Fruit fly (Drosophila melanogaster) ovary, adult (tissue): ENCODE results near the gene CG7024.
A peak's percentile ranks its signal among the peaks of the same experiment; 100 is the strongest.

Source experiments
- CG17801 ChIP-seq: fragments of 200-800 bp; optimal IDR thresholded peaks from 2 replicates; lab custom pipeline; 2019; ENCODE audit warnings: missing biosample characterization, mild to moderate bottlenecking, missing genetic modification characterization, moderate library complexity; ENCODE audit not compliant: partially characterized antibody

The CG7024 gene

DNA sequence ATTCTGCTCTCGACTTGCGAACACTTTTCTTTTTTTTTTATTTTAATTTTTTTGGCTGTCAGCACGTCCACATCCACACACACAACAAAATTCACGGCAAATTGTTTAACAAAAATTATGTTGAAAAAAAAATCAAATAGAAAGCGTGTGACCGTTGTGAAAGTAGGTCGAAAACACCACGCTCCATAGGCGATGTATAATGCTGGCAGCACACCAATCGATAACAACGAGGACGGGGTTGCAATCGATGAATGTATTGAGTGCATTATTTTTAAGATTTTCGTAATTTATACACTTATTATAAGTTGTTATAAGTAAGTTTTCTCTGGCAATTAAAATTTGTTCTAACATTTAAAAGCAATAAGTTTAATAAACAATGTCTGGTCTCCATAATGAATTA, 18.4 kb upstream of the CG7024 start, which contains the start of gene Pp2C1:
TSS of gene Pp2C1 (minus strand) at position 181 of the 400 bp plus-strand sequence.
- TF ChIP-seq CG17801 (GFP tag; lab: Kevin White, UChicago) = no peak

DNA sequence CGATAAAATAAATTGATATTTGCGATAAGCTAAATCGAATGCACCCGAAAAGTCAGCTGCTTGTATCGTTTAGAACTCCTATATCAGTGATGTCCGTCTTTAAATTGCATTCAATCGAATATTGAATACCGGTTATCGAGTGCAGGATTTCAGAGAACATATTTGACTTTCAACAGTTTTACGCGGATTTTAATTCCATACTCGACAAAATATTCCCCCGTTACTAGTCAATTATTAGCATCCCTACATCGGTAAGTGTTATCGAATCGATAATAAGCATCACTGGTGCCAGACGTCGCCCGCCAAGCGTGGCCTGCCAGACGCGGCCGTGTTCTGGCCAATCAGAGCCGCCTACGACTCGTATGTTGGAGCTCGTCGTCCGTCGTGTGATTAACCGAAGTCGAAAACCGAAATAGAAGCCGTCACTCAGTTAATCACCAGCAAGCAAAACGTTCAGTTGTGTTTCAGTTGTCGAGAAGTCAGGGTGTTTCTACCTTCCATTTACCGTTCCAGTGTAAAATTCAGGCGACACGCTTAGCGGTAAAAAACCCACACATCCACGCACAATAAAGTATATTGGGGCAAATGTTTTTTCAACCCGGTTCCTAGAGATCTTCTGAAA, 17.2 kb upstream of the CG7024 start, which contains the start of gene ctp:
TSS of gene ctp (plus strand) at position 23 of the 622 bp plus-strand sequence.
- TF ChIP-seq CG17801 (GFP tag; lab: Kevin White, UChicago) = peak; percentile 81

DNA sequence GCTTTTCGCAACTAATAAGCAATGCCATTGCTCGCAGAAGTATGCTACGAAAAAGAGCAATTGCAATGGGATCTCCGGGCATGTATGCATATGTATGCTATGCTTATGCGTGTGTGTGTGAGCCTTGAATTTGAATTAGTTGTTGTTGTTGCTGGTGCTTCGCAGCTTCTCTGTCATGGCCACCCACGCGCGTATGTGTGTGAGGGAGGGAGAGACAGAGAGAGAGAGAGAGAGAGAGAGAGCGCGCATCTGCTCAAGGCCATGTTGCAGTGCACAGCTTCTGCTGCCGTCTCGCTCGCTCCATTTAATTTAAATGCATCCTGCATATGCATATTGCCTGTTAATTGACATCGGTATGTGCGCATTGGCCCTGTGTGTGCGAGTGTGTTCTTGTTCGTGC, 14.3 kb upstream of the CG7024 start:
- TF ChIP-seq CG17801 (GFP tag; lab: Kevin White, UChicago) = no peak

DNA sequence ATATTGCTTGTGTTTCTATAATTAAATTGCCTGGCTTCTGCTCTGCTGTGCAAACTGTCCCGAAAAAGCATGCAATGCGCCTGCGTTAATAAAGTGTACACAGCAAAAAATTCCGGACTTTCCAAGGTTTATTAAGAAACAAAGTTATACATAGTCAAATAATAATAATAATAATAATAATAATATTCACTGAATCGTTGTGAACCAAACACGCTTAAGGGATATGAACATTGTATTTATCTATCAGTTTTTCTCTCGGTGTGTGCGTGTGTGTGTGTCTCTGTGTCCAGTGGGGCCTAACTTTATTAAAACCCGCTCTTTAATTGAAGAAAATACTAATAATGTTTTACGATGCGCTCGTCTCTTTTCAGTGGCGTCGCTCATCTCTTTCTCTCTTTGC, 13.9 kb upstream of the CG7024 start:
- no peak for TF ChIP-seq CG17801 (GFP tag; lab: Kevin White, UChicago)

DNA sequence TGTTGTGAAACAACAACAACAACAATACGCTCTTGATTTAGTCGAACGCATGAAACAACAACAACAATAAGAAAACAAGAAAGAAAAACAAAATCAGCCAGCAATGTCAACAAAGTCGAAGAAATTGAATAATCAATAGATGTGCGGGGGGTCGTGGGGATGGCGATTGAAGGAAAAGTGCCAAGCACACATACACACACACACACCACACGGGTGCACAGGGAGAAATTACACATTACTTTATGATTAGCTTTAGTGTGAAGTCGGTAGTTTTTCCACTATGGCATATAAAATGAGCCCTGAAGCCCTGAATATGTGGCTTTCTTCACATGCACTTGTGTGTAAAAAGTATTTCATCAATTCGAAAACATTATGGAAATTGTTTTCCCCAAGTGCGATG, 12.1 kb upstream of the CG7024 start:
- no peak for TF ChIP-seq CG17801 (GFP tag; lab: Kevin White, UChicago)

DNA sequence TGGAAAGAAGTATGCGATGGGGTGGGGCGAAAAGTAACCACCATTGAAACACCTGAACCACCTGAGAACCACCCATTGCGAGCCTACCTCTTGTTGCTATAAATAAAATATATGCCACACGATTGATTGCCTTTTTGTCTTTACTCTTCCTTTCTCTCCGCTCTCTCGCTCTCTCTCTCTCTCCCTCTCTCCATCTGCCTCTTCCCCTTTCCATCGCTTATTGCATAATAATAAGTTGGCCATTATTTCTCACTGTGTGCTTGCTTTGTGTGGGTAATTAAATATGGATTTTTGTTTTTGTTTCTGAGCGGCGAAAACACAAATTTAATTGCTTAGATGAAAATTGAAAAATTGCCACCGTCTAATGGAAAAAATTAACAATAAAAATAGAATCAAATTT, 11.0 kb upstream of the CG7024 start:
- no peak for TF ChIP-seq CG17801 (GFP tag; lab: Kevin White, UChicago)

DNA sequence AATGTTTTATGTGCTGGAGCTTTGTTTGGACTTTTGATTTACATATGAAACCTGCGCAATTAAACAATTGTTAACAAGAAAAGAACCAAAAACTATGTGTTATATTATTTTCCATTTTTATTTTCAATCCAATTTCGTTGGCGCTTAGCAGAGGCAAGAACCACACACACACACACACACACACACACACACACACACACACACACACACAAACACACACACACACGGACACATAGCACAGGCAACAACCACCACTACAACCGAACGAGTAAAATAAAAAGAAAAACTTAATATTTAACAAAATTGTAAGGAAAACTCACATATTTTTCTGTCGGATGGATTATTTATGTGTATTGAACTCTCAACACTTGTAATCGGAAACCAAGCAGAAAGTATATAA, 5.7 kb upstream of the CG7024 start:
- TF ChIP-seq CG17801 (GFP tag; lab: Kevin White, UChicago) = no peak

DNA sequence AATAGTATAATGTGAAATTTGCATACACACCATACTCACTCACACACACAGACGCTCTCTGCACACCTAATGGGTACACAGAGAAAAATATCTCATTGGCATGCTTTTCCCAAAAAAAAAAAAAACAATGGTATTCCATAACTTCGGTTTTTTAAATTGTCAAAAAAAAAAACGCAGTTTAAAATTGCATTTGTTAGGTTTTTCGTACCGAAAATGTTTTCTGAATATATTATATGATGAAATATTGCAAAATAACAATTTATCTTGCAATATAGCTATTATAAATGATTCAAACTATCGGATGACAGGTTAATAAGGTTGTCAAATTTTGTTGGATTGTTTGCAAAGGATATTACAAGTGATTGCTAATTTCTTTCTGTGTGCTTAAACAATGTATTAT, 5.3 kb upstream of the CG7024 start:
- no peak for TF ChIP-seq CG17801 (GFP tag; lab: Kevin White, UChicago)

DNA sequence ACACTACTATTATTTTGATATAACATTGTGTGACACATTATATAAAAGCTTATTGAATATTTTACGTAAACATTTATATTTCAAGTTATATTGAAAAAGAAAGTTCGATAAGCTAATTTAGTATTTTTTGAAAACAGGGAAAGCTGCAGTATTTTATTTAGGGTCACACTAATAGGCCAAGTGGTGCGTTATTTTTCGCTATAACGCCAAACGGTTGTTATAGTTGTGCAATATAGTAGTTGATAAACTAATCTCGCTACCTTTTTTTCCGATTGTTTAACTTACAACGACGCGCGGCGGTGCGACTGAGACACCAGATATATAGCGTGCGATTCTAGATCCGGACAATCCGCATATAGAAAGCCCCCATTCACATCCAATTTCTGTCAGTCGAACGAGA, 3.0 kb upstream of the CG7024 start, which contains the start of gene Pdha:
TSS of gene Pdha (plus strand) at position 167 of the 400 bp plus-strand sequence.
- no peak for TF ChIP-seq CG17801 (GFP tag; lab: Kevin White, UChicago)

DNA sequence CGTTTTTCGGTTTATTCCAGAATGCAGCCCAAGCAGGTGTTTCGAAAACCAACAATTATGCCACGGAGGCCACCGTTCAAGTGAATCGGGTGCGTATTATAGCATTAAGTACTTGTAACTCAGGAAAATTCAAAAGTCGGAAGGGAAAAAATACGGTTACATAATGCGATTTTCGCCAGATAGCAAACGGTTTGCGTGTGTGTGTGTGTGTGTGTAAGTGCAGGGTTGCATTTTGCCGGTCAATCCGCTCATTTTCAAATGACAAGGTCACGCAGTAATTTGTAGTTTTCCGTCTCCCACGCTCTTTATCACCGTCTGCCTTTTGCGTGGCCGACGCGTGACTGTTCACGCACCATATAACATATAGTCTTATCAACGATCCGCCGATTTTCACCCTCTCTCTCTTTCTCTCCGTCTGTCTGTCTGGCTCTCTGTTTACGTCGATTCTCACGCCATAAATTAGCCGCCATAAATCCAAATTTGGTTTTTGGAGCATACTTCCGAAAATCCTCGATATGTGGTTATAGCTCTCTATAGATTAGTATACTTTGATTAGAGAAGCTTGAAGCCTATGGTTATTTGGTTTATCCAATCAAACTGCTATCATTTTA, 2.2 kb upstream of the CG7024 start:
- no peak for TF ChIP-seq CG17801 (GFP tag; lab: Kevin White, UChicago)

DNA sequence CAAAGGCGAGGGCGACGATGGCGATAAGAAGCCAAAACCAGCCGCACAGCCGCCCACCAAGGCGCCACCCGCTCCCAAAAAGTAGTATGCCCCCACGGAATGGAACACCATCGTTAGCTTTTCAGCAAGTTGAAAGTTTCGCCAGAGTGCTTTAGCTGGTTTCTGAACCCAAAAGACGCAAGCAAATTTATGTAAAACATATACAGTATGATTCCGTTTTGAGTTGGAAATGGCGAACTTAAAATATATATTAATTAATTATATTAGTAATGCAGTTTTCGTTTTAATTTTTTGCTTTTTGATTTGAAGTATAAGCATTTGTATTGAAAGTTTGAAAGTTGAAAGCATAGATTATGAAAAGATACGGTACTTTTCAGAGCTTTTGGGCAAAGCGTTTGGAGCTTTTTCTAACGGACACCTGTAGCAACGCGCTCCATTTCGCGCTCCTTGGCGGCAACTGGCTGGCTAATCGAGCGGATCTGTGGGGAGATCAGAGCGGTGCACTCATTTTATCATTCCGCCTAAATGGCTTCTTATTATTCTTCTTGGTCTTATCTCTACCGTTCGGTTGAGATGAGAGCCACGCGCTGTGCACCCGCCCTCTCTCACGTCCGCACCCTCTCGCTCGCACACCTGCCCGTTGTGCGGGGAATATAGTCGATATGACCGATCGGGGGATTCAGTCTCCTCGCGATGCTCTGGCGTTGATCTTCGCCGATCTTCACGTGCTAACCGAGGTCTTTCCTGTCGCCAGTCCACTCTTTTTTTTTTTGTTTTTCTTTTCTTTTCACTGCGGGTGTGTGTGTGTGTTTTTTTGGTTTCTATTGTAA, 2.3 kb downstream of the CG7024 start, which contains the start of gene Proc-R:
TSS of gene Proc-R (plus strand) at position 680 of the 830 bp plus-strand sequence.
- TF ChIP-seq CG17801 (GFP tag; lab: Kevin White, UChicago) = no peak
